Fruit fly (Drosophila melanogaster) whole organism: ENCODE results near the gene CG6878.

Source experiments
- CG8478 ChIP-seq: fragments of >200 bp; optimal IDR thresholded peaks from 2 replicates; lab custom pipeline; 2018; ENCODE audit warnings: inconsistent platforms
- Dll ChIP-seq: fragments of >200 bp; optimal IDR thresholded peaks from 2 replicates; lab custom pipeline; 2017
- EcR ChIP-seq, 2 experiments: fragments of >200 bp; optimal IDR thresholded peaks; 2 replicates each; lab custom pipeline; 2017; ENCODE audit warnings: missing biosample characterization in 2 of 2, missing genetic modification characterization in 2 of 2, missing genetic modification reagents in 2 of 2
- pan ChIP-seq: fragments of >200 bp; optimal IDR thresholded peaks from 2 replicates; lab custom pipeline; 2017
- psq ChIP-seq: fragments of >200 bp; optimal IDR thresholded peaks from 2 replicates; lab custom pipeline; 2017
- usp ChIP-seq: fragments of >200 bp; optimal IDR thresholded peaks from 2 replicates; lab custom pipeline; 2017; ENCODE audit warnings: missing biosample characterization, missing genetic modification characterization, mixed read lengths

CG6878 gene

dm6 chr3L:15169010-15169409 lies 7.4 kb downstream of the CG6878 start:
- TF ChIP-seq EcR (GFP tag; optimal IDR thresholded peaks at IDR 0.05; lab: Kevin White, UChicago) (no peak), Dll (peak; percentile 23), psq (lab: Kevin White, UChicago) (no peak), CG8478 (lab: Kevin White, UChicago) (no peak)

- TF ChIP-seq CG8478 (lab: Kevin White, UChicago) (no peak), usp (GFP tag; lab: Kevin White, UChicago) (no peak), EcR (GFP tag; optimal IDR thresholded peaks at IDR 0.05; lab: Kevin White, UChicago) (no peak), psq (lab: Kevin White, UChicago) (no peak), Dll (no peak)
Observed at dm6 chr3L:15169795-15170194, 8.2 kb downstream of the CG6878 start.

DNA sequence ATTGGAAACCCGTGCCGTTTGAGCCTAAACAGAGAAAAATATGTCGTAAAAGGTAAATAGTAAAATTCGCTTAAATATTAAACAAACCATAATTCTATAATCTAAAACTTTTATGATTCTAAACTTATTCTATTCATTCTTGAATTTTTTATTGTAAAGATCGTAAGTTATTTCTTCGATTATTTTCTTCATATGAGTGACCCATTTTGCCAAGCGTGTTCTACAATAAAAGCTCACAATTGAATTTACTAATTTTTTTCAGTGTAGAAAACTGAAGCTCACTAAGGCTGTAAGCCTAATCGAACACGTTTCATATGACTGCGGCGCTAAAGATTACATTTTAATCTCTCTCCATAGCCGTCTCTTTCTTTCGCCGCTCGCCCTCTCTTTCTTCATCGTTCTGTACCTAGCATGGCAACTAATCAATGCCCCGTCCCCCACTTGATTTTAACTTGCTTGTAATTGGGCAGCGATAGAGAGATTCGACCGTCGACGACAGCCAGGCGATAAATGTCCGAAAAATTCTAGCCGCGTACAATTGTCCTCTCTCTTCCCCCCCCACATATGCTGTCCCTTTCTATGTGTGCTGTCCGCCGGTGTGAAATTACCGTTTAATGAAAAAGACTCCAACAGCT lies 10.3 kb downstream of the CG6878 start:
- TF ChIP-seq pan (lab: Kevin White, UChicago) = no peak

DNA sequence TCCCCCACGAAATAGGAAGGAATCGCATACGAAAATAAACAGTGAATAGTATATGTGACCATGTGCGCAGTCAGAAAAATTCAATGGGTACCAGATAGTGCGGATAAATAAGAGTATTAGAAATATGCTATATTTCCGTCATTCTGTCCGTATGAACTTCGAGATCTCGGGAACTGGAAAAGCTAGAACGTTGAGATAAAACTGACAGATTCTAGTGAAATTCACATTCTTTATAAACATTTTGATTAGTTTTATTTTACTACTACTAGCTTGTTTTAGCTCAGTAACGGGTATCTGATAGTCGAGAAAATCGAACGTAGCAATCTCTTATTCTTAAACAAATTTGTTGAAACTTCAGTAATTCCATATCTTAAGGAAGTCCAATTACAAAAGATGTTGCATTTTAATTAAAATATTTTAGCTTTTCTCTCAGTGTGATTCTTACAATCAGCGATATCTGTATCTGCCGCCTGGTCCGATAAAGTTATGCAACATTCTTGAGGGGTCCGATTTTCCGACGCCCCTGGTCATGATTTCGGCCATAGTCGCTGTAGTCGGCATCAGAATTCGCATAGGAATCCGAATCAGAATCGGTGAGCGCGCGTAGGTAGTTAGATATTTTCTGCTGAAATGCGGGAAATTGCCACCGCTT lies 10.9 kb downstream of the CG6878 start:
- TF ChIP-seq CG8478 (lab: Kevin White, UChicago) (no peak), usp (GFP tag; lab: Kevin White, UChicago) (no peak), EcR (GFP tag; optimal IDR thresholded peaks at IDR 0.05; lab: Kevin White, UChicago) (no peak), pan (lab: Kevin White, UChicago) (no peak), psq (lab: Kevin White, UChicago) (no peak), Dll (no peak)

DNA sequence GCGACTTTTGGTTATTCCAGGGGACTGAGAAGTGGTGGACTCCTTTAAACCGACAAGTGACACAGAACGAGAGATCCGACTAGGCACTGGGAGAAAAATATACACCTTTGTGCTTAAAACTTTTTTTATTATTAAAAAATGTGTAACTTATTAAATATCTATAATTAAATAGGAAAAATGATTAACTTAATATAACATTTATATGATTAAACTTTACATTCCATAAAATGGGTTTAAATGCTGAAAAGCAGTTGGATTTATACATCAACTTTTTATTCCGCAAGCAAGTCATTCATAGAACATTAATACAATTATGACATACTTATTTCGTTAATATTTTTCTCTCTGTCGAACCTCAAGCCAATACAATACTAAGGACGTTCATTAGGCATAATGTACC lies 12.5 kb downstream of the CG6878 start:
- TF ChIP-seq CG8478 (lab: Kevin White, UChicago) = no peak

DNA sequence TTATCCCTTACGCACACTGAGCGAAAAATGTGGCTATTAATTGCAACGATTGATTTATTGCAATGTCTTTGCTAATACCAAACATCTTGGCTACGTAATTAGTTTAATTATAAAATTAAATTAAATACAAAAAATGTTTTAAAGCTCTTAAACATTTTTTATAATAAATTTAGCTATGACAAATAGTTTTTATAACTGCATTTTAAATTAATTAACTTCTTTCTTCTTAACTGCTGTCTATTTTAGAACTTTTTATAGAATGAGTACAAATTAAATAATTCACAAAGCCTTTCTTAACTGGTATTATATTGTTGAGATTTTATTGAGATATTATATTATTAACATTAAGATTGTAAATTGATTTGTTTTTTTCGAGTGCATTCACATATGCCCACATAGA lies 13.2 kb downstream of the CG6878 start:
- TF ChIP-seq CG8478 (lab: Kevin White, UChicago) (no peak), EcR (GFP tag; optimal IDR thresholded peaks at IDR 0.05; lab: Kevin White, UChicago) (no peak), Dll (no peak), psq (lab: Kevin White, UChicago) (no peak), usp (GFP tag; lab: Kevin White, UChicago) (no peak), pan (lab: Kevin White, UChicago) (no peak)

- TF ChIP-seq pan (lab: Kevin White, UChicago) (no peak), Dll (no peak), usp (GFP tag; lab: Kevin White, UChicago) (no peak), psq (lab: Kevin White, UChicago) (no peak), CG8478 (lab: Kevin White, UChicago) (no peak), EcR (GFP tag; optimal IDR thresholded peaks at IDR 0.05; lab: Kevin White, UChicago) (no peak)
Observed at dm6 chr3L:15176641-15177215, 15.1 kb downstream of the CG6878 start.

- TF ChIP-seq psq (lab: Kevin White, UChicago) (no peak), Dll (no peak), pan (lab: Kevin White, UChicago) (no peak), EcR (GFP tag; optimal IDR thresholded peaks at IDR 0.05; lab: Kevin White, UChicago) (no peak), CG8478 (lab: Kevin White, UChicago) (no peak), usp (GFP tag; lab: Kevin White, UChicago) (no peak)
Observed at dm6 chr3L:15178618-15179017, 17.0 kb downstream of the CG6878 start.

DNA sequence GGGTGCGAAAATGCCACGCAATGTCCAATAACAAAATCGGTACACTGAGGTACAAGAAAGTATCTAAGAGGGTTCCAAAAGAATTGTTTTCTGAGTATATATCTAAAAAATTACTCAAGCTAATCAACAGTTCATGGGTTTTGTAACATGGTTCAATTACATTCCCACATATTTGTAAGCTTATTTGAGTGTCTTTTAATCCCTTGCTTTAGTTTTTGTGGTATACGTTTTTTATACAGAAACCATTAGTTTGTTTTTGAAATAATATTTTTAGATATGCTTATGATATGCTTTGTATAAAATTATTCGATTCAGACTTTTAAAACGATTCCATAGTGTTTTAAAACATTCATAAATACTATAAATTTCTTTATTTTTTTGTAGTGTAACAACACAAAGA lies 19.2 kb downstream of the CG6878 start:
- TF ChIP-seq EcR (GFP tag; optimal IDR thresholded peaks at IDR 0.05; lab: Kevin White, UChicago) = no peak
- TF ChIP-seq pan (lab: Kevin White, UChicago) = no peak
- no peak for TF ChIP-seq Dll
- no peak for TF ChIP-seq psq (lab: Kevin White, UChicago)
- TF ChIP-seq usp (GFP tag; lab: Kevin White, UChicago) = no peak
- TF ChIP-seq CG8478 (lab: Kevin White, UChicago) = no peak

dm6 chr3L:15187782-15188181 lies 26.2 kb downstream of the CG6878 start:
- no peak for TF ChIP-seq psq (lab: Kevin White, UChicago)
- TF ChIP-seq EcR (GFP tag; optimal IDR thresholded peaks at IDR 0.05; lab: Kevin White, UChicago) = no peak
- no peak for TF ChIP-seq Dll
- no peak for TF ChIP-seq usp (GFP tag; lab: Kevin White, UChicago)
- TF ChIP-seq pan (lab: Kevin White, UChicago) = no peak
- TF ChIP-seq CG8478 (lab: Kevin White, UChicago) = no peak

- TF ChIP-seq CG8478 (lab: Kevin White, UChicago) (no peak), Dll (no peak), EcR (GFP tag; optimal IDR thresholded peaks at IDR 0.05; lab: Kevin White, UChicago) (no peak), usp (GFP tag; lab: Kevin White, UChicago) (no peak), psq (lab: Kevin White, UChicago) (no peak), pan (lab: Kevin White, UChicago) (no peak)
Observed at dm6 chr3L:15188735-15189134, 27.1 kb downstream of the CG6878 start.

DNA sequence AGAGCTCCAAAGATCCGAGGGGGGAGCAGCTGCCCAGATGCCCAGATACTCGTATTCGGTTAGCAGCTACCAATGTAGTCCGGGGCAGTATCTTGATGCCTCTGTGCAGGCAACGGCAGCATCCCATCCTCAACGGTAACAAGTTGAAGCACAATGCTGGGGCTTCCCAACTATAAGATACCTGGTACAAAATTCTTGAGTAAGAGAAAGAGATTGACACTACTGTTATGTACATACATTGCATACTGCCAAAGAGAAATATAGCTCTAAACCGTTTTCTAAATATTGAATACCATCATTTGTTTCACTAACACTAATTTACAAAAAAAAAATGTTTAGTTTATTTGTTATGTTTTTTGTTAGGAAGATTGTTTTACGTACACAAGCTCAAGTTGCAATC lies 28.1 kb downstream of the CG6878 start:
- no peak for TF ChIP-seq usp (GFP tag; lab: Kevin White, UChicago)
- TF ChIP-seq pan (lab: Kevin White, UChicago) = peak; percentile 54
